Worm (Caenorhabditis elegans) whole organism, early embryonic: ENCODE measurements around the gene C18H9.6.

Experiments used
- B0310.2 ChIP-seq: sonication (generic microtip); optimal IDR thresholded peaks from 2 replicates; lab custom pipeline; 2016; ENCODE audit warnings: mild to moderate bottlenecking, missing genetic modification characterization, missing compliant biosample characterization
- F13C5.2 ChIP-seq: sonication (generic microtip); optimal IDR thresholded peaks from 2 replicates; lab custom pipeline; 2017; ENCODE audit warnings: mild to moderate bottlenecking, missing genetic modification characterization, inconsistent platforms, missing compliant biosample characterization
- aly-1 ChIP-seq: sonication (generic microtip); optimal IDR thresholded peaks from 2 replicates; lab custom pipeline; 2016; ENCODE audit warnings: missing genetic modification characterization, missing compliant biosample characterization
- ama-1 ChIP-seq: fragments of 150-350 bp; optimal IDR thresholded peaks from 2 replicates; lab custom pipeline; 2014
- ceh-13 ChIP-seq: fragments of 200-800 bp; sonication (Bioruptor generic); optimal IDR thresholded peaks from 2 replicates; lab custom pipeline; 2018; ENCODE audit warnings: mild to moderate bottlenecking, missing genetic modification characterization, missing compliant biosample characterization
- ceh-36 ChIP-seq: sonication (generic microtip); optimal IDR thresholded peaks from 2 replicates; lab custom pipeline; 2016; ENCODE audit warnings: missing genetic modification characterization, inconsistent platforms, missing compliant biosample characterization
- ets-7 ChIP-seq: sonication (generic microtip); optimal IDR thresholded peaks from 2 replicates; lab custom pipeline; 2016; ENCODE audit warnings: missing genotype, missing genetic modification characterization, missing compliant biosample characterization
- flt-1 ChIP-seq: fragments of 200-800 bp; sonication (Bioruptor generic); IDR thresholded peaks from 2 replicates; pipeline ENCODE4 v1.3.6; 2022; ENCODE audit warnings: missing genetic modification characterization, missing compliant biosample characterization
- hmbx-1 ChIP-seq: sonication (generic microtip); optimal IDR thresholded peaks from 2 replicates; lab custom pipeline; 2016; ENCODE audit warnings: mild to moderate bottlenecking, missing genetic modification characterization, missing compliant biosample characterization
- hmg-4 ChIP-seq: fragments of 200-800 bp; sonication (Bioruptor generic); optimal IDR thresholded peaks from 2 replicates; lab custom pipeline; 2018; ENCODE audit warnings: mild to moderate bottlenecking, missing genetic modification characterization, missing compliant biosample characterization
- hnd-1 ChIP-seq: sonication (generic microtip); optimal IDR thresholded peaks from 2 replicates; lab custom pipeline; 2016; ENCODE audit warnings: missing genetic modification characterization, missing compliant biosample characterization
- pes-1 ChIP-seq: fragments of 200-800 bp; sonication (Bioruptor generic); IDR thresholded peaks from 2 replicates; pipeline ENCODE4 v1.3.6; 2022; ENCODE audit warnings: missing genetic modification reagents, missing genetic modification characterization, missing compliant biosample characterization
- scrt-1 ChIP-seq: fragments of 200-800 bp; sonication (Bioruptor generic); IDR thresholded peaks from 2 replicates; pipeline ENCODE4 v1.3.6; 2022; ENCODE audit warnings: missing genetic modification characterization, missing compliant biosample characterization
- sea-1 ChIP-seq: fragments of 200-800 bp; sonication (Bioruptor generic); conservative IDR thresholded peaks from 2 replicates; pipeline ENCODE4 v1.3.6; 2022; ENCODE audit warnings: missing genetic modification characterization, missing compliant biosample characterization
- tbx-11 ChIP-seq: fragments of 200-800 bp; sonication (Bioruptor generic); IDR thresholded peaks from 2 replicates; pipeline ENCODE4 v1.3.6; 2022; ENCODE audit warnings: missing genetic modification characterization, missing compliant biosample characterization
- tbx-37 ChIP-seq: fragments of 200-800 bp; sonication (Bioruptor generic); conservative IDR thresholded peaks from 2 replicates; pipeline ENCODE4 v1.3.6; 2022; ENCODE audit warnings: missing genetic modification reagents, missing genetic modification characterization, missing compliant biosample characterization
- tra-4 ChIP-seq: sonication (generic microtip); optimal IDR thresholded peaks from 2 replicates; lab custom pipeline; 2017; ENCODE audit warnings: missing genetic modification characterization, missing compliant biosample characterization

C18H9.6 gene

ce11 chrII:6685964-6686363 is 15.5 kb downstream of the C18H9.6 start:
- TF ChIP-seq hmg-4 (GFP tag; lab: Kevin White, UChicago) = no peak
- no peak for TF ChIP-seq hmbx-1 (tag; lab: Kevin White, UChicago)
- TF ChIP-seq tra-4 (tag; lab: Kevin White, UChicago) = no peak
- no peak for TF ChIP-seq ets-7 (tag; lab: Kevin White, UChicago)
- no peak for TF ChIP-seq scrt-1
- no peak for TF ChIP-seq B0310.2
- TF ChIP-seq F13C5.2 (tag; lab: Kevin White, UChicago) = no peak
- TF ChIP-seq pes-1 (GFP tag; lab: Robert Waterston, UW) = no peak
- TF ChIP-seq sea-1 (GFP tag; lab: Robert Waterston, UW) = no peak
- TF ChIP-seq hnd-1 = no peak
- no peak for TF ChIP-seq ama-1
- no peak for TF ChIP-seq tbx-11 (GFP tag; lab: Robert Waterston, UW)
- TF ChIP-seq aly-1 (tag; lab: Kevin White, UChicago) = no peak
- TF ChIP-seq flt-1 (GFP tag; lab: Robert Waterston, UW) = no peak
- TF ChIP-seq ceh-13 (GFP tag; lab: Kevin White, UChicago) = no peak

- TF ChIP-seq B0310.2 = no peak
- no peak for TF ChIP-seq flt-1 (GFP tag; lab: Robert Waterston, UW)
- TF ChIP-seq ceh-36 (tag; lab: Kevin White, UChicago) = no peak
- TF ChIP-seq tbx-11 (GFP tag; lab: Robert Waterston, UW) = no peak
- no peak for TF ChIP-seq scrt-1
Measured at ce11 chrII:6683663-6684285, 17.7 kb downstream of the C18H9.6 start, which contains the start of gene gyf-1. gyf-1 (plus strand) TSS chrII:6684235.

ce11 chrII:6682918-6683317 is 18.5 kb downstream of the C18H9.6 start:
- TF ChIP-seq tbx-11 (GFP tag; lab: Robert Waterston, UW) (no peak), sea-1 (GFP tag; lab: Robert Waterston, UW) (no peak), B0310.2 (no peak), hmg-4 (GFP tag; lab: Kevin White, UChicago) (no peak), pes-1 (GFP tag; lab: Robert Waterston, UW) (no peak), tra-4 (tag; lab: Kevin White, UChicago) (no peak), hnd-1 (no peak), F13C5.2 (tag; lab: Kevin White, UChicago) (no peak), flt-1 (GFP tag; lab: Robert Waterston, UW) (no peak), ceh-36 (tag; lab: Kevin White, UChicago) (no peak), ceh-13 (GFP tag; lab: Kevin White, UChicago) (no peak), ama-1 (no peak), tbx-37 (GFP tag; lab: Robert Waterston, UW) (no peak), scrt-1 (no peak), ets-7 (tag; lab: Kevin White, UChicago) (no peak)

- TF ChIP-seq hmg-4 (GFP tag; lab: Kevin White, UChicago) (no peak), F13C5.2 (tag; lab: Kevin White, UChicago) (no peak), aly-1 (tag; lab: Kevin White, UChicago) (no peak), sea-1 (GFP tag; lab: Robert Waterston, UW) (no peak), ceh-36 (tag; lab: Kevin White, UChicago) (no peak), pes-1 (GFP tag; lab: Robert Waterston, UW) (no peak), ets-7 (tag; lab: Kevin White, UChicago) (no peak)
Measured at ce11 chrII:6681478-6681877, 19.9 kb downstream of the C18H9.6 start.

DNA sequence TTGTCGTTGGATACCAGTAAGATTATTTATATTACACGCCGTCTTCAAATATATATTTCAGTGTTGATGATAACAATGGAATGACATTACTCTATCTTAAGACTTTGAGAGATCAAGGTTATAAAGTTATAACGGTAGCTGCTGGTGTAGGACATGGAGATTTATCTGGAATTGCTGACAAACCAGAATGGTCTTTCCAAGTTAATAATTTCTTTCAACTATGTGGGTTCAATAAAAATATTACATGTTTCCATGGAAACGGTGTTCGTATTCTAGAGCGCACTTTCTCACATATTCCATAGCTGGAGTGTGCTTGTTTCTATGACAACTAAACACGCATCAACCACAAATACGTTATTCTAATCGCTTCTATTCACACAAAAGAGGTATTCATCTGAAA is 21.7 kb downstream of the C18H9.6 start, which contains the start of gene ift-74:
Gene ift-74 (plus strand): TSS at position 301 of the 400 bp plus-strand sequence.
- no peak for TF ChIP-seq scrt-1
- no peak for TF ChIP-seq ets-7 (tag; lab: Kevin White, UChicago)
- no peak for TF ChIP-seq aly-1 (tag; lab: Kevin White, UChicago)
- TF ChIP-seq sea-1 (GFP tag; lab: Robert Waterston, UW) = no peak
- TF ChIP-seq ceh-13 (GFP tag; lab: Kevin White, UChicago) = no peak
- TF ChIP-seq F13C5.2 (tag; lab: Kevin White, UChicago) = no peak
- no peak for TF ChIP-seq tra-4 (tag; lab: Kevin White, UChicago)
- TF ChIP-seq hnd-1 = no peak
- TF ChIP-seq B0310.2 = no peak
- no peak for TF ChIP-seq ceh-36 (tag; lab: Kevin White, UChicago)
- no peak for TF ChIP-seq tbx-11 (GFP tag; lab: Robert Waterston, UW)
- no peak for TF ChIP-seq ama-1
- no peak for TF ChIP-seq hmg-4 (GFP tag; lab: Kevin White, UChicago)
- TF ChIP-seq pes-1 (GFP tag; lab: Robert Waterston, UW) = no peak
- no peak for TF ChIP-seq flt-1 (GFP tag; lab: Robert Waterston, UW)
- no peak for TF ChIP-seq tbx-37 (GFP tag; lab: Robert Waterston, UW)
- TF ChIP-seq hmbx-1 (tag; lab: Kevin White, UChicago) = no peak

DNA sequence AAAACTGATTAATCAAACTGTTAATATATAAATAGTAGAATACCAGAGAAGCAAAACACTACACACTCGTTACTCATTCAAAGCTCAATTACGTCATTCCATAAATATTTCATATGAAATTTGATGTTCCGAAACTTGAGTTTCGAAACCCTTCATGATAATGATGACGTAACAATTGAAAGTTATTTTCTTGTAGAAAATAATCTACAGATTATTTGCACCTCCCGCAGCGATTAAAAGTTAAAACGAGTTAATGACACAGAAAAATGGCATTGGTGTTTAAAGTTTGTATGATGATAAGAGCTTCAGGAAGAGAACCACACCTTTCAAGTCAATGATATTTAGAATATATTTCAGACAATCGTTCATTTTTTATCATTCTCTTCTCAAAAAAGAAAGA is 27.5 kb downstream of the C18H9.6 start, which contains the start of gene H43E16.1:
Gene H43E16.1 (plus strand): TSS at position 375 of the 400 bp plus-strand sequence.
- no peak for TF ChIP-seq aly-1 (tag; lab: Kevin White, UChicago)
- no peak for TF ChIP-seq flt-1 (GFP tag; lab: Robert Waterston, UW)
- TF ChIP-seq pes-1 (GFP tag; lab: Robert Waterston, UW) = no peak
- TF ChIP-seq scrt-1 = no peak
- no peak for TF ChIP-seq tbx-37 (GFP tag; lab: Robert Waterston, UW)
- no peak for TF ChIP-seq tbx-11 (GFP tag; lab: Robert Waterston, UW)
- no peak for TF ChIP-seq B0310.2
- no peak for TF ChIP-seq tra-4 (tag; lab: Kevin White, UChicago)
- TF ChIP-seq F13C5.2 (tag; lab: Kevin White, UChicago) = no peak
- TF ChIP-seq ceh-13 (GFP tag; lab: Kevin White, UChicago) = no peak
- TF ChIP-seq ets-7 (tag; lab: Kevin White, UChicago) = no peak
- TF ChIP-seq ceh-36 (tag; lab: Kevin White, UChicago) = no peak
- no peak for TF ChIP-seq hnd-1
- TF ChIP-seq hmg-4 (GFP tag; lab: Kevin White, UChicago) = no peak
- TF ChIP-seq hmbx-1 (tag; lab: Kevin White, UChicago) = no peak
- TF ChIP-seq ama-1 = no peak
- TF ChIP-seq sea-1 (GFP tag; lab: Robert Waterston, UW) = no peak
